Fruit fly (Drosophila melanogaster) whole organism, pupa: ENCODE data around the gene CG44405.

Source experiments
- CG10348 ChIP-seq: fragments of 200-800 bp; sonication (Bioruptor generic); IDR thresholded peaks from 2 replicates; pipeline ENCODE4 v1.3.6; 2022; ENCODE audit warnings: missing biosample characterization, missing genetic modification characterization
- CG13204 ChIP-seq: fragments of 200-800 bp; sonication (Bioruptor generic); optimal IDR thresholded peaks from 2 replicates; lab custom pipeline; 2018; ENCODE audit warnings: missing biosample characterization, mild to moderate bottlenecking, missing genetic modification characterization, moderate library complexity
- CG8301 ChIP-seq: fragments of 200-800 bp; sonication (Bioruptor generic); optimal IDR thresholded peaks from 2 replicates; lab custom pipeline; 2018; ENCODE audit warnings: missing biosample characterization, mild to moderate bottlenecking, missing genetic modification characterization
- CG9948 ChIP-seq: fragments of 200-800 bp; sonication (Bioruptor generic); optimal IDR thresholded peaks from 2 replicates; lab custom pipeline; 2018; ENCODE audit warnings: missing biosample characterization, mild to moderate bottlenecking, missing genetic modification characterization, moderate library complexity
- EcR ChIP-seq: fragments of 200-800 bp; sonication (Bioruptor generic); optimal IDR thresholded peaks from 3 replicates; lab custom pipeline; 2019; ENCODE audit warnings: missing biosample characterization, missing genetic modification characterization, mild to moderate bottlenecking, moderate library complexity, missing genetic modification reagents
- Pif1A ChIP-seq: fragments of 200-800 bp; sonication (Bioruptor generic); optimal IDR thresholded peaks from 3 replicates; lab custom pipeline; 2016; ENCODE audit warnings: missing biosample characterization, missing genetic modification characterization
- Snoo ChIP-seq: fragments of 200-800 bp; sonication (Bioruptor generic); optimal IDR thresholded peaks from 3 replicates; lab custom pipeline; 2017; ENCODE audit warnings: missing biosample characterization, mild to moderate bottlenecking, missing genetic modification characterization, inconsistent platforms

DNA sequence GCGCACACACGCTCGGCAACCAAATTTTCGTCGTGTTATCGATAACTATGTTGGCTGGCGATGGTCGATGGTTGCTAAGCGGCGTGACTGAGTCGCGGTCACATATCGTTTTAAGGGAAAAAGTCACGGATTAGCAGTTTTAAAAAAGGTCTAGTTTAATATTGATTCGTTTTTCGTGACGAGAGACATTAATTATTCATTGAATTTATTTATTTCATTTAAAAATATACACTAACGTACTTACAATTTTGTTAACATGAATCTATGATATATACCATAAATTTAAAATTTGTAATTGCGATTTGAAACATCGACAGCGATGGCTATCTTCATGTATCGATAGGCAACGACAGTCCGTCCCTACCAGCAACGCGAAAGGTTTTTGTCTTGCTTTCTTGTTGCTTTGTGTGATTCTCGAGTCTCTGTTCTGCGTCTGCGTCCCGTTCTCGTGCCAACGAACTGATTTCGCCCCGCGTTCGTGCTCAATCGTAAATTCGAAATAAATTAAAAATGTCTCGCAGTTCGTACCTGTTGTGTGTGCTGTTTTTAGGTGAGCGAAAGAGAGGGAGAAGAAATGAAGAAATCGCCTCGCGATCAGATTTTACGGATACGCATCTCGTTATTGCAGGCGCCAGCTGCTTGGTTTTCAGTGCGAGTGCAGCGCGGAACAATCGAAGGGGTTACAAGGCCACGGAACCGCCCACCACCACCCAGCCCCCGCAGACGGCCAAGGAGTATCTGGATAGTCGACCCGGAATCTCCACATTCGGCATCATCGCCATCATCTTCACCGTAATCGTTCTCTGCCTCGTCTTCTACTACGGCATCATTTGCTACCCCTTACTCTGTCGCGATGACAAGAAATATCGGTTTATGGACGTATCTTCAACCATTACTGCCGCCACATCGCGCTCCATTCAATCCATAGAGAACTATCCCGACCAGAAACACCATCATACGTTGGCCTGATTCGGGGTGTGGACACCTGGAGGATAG, 10.8 kb upstream of the CG44405 start, which contains the start of the genes Hyls1, chif and CG4455:
- TF ChIP-seq CG13204 (GFP tag; lab: Kevin White, UChicago): no peak
- no peak for TF ChIP-seq CG10348 (GFP tag; lab: Robert Waterston, UW)
- peak; percentile 71 for TF ChIP-seq EcR (GFP tag; lab: Kevin White, UChicago)
- TF ChIP-seq Pif1A (GFP tag; lab: Kevin White, UChicago): peak; percentile 9
- peak; percentile 22 for TF ChIP-seq Snoo (tag; lab: Kevin White, UChicago)
- no peak for TF ChIP-seq CG8301 (tag; lab: Kevin White, UChicago)
- no peak for TF ChIP-seq CG9948 (tag; lab: Kevin White, UChicago)
